Fruit fly (Drosophila melanogaster) S2 (cell line): Measurements from ENCODE around the gene CG12321.

ENCODE experiments used
- CG8478 ChIP-seq: fragments of >200 bp; optimal IDR thresholded peaks from 2 replicates; lab custom pipeline; 2018
- CTCF ChIP-seq, 2 experiments: fragments of >200 bp; optimal IDR thresholded peaks; 2 replicates each; lab custom pipeline; 2018

Gene CG12321

DNA sequence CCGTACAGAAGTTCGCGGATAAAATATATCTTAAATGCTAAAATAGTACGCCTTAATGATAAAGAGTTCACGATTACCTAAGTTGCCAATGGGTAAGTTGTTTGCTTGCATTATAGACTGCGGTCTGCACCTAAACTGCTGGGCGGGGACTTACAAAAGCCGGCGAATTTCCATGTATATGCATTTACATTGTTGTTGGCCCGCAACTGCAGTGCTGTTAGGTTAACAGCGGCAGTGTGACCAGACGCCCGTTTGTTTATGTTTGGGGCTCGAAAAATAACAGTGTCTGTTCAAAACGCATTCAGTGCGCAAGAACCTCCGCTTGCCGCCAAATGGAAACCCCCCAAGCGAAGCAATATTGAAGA is 11.4 kb upstream of the CG12321 start:
- TF ChIP-seq CTCF (optimal IDR thresholded peaks at IDR 0.05; lab: Kevin White, UChicago) (no peak), CG8478 (no peak)

DNA sequence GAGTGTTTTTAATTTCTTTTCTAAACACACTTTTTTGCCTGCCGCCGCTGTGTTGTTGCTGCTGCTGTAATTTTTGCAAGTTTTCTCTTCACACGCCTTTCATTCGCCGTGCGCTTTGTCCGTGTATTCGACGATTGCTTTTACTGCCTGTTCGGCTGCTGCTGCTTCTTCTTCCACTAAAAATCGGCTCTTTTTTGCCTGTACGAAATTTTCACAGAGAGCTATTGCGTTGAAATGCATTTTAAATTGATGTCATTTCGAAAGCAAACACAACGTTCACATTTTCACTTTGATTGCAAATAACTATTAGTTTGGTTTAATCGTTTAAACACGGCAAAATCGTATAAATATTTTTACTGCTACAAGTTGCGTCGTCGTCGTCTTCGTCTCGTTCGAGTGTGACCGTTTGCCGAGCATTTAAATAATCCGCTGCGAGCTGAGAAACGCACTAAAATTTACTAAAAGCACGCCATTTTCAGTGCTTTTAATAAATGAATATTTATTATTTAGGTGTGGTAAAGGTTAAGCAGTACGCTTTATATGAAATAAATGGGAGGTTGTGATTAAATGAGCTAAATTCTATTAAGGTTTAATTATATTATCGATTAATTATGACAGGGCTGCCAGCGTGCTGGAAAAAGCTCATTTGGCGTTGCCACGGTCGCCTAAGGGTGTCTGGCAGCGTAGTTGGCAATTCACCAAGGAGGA is 10.8 kb upstream of the CG12321 start, which contains the start of the genes Ssdp and CG7985:
Ssdp (minus strand) TSS at position 419 of the 708 bp plus-strand sequence.
CG7985 (plus strand) TSS at position 681 of the 708 bp plus-strand sequence.
- TF ChIP-seq CG8478 = no peak
- no peak for TF ChIP-seq CTCF (optimal IDR thresholded peaks at IDR 0.05; lab: Kevin White, UChicago)

DNA sequence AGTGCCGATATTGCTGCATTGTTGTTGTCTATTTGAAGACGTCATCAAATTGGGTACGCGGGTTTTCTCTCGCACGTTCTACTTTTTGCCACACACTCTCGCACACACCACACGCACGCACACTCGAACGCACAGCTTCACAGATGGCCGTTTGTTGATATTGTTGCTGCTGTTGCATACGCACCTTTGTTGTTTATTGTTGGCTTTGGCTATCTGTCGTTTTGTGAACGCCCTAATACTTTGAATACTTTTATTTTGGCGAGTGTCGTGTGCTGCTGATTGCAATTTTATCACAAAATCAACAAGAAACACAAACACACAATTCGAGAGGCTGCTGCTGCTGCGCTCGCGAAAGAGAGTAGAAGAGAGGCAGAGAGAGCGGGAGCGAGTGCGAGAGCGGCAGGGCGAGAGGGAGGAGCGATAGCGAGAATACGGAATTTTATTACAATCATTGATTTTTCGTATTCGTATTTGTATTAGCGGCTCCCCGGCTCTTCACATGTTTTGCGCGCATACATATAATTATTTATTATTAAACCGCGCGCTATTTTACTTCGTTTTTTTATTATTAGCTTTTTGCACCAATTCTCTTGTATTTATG is 10.1 kb upstream of the CG12321 start:
- TF ChIP-seq CG8478 (no peak), CTCF (optimal IDR thresholded peaks at IDR 0.05; lab: Kevin White, UChicago) (no peak)

DNA sequence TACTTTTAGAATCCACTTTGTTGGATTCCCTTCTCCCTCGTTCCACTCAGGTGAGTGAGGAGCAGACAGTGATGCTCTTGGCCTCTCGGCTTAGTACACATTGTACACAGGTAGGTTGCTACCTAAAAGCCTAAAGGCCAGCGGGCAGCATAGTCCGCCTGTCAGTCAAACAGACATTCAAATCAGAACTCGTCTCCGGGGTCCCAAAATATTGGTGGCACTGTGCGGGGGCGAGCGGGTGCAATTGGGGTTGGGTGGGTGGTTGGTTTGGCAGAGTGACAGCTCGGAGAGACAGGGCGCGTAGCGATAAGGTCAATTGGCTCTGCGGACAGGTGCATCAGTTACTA is 9.3 kb upstream of the CG12321 start:
- TF ChIP-seq CTCF (optimal IDR thresholded peaks at IDR 0.05; lab: Kevin White, UChicago) (no peak), CG8478 (no peak)

- no peak for TF ChIP-seq CTCF (optimal IDR thresholded peaks at IDR 0.05; lab: Kevin White, UChicago)
- no peak for TF ChIP-seq CG8478
Measured at dm6 chr3R:18196991-18197801, 8.7 kb upstream of the CG12321 start.

DNA sequence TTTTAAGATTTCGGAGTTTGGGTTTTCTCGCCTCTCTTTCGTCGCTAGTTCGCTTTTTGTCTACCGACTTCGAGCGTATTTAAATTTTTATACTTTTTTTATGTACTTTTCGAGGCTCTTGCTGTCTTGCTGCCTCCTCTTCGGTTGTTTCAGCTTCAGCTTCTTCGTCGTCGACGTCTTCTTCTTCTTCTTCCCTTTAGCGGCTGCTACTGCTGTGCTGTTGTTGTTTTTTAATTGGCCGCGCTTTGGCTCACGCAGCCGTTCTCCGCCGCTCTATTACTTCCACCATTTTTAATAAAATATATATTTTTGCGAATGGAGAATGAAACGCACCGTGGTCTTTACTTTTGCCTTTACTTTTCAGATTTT is 8.1 kb upstream of the CG12321 start:
- TF ChIP-seq CG8478 (no peak), CTCF (optimal IDR thresholded peaks at IDR 0.05; lab: Kevin White, UChicago) (no peak)

- TF ChIP-seq CG8478 = no peak
- no peak for TF ChIP-seq CTCF (optimal IDR thresholded peaks at IDR 0.05; lab: Kevin White, UChicago)
Measured at dm6 chr3R:18195295-18195694, 6.8 kb upstream of the CG12321 start.

dm6 chr3R:18191867-18192266 is 3.4 kb upstream of the CG12321 start, which contains the start of gene CG14313:
Gene CG14313, minus strand, starts transcription at chr3R:18191967.
- no peak for TF ChIP-seq CG8478
- no peak for TF ChIP-seq CTCF (optimal IDR thresholded peaks at IDR 0.05; lab: Kevin White, UChicago)

- TF ChIP-seq CG8478 (no peak), CTCF (optimal IDR thresholded peaks at IDR 0.05; lab: Kevin White, UChicago) (no peak)
Measured at dm6 chr3R:18185385-18185784, 3.1 kb downstream of the CG12321 start, which contains the start of the genes Arp5 and CG7208. Gene Arp5, plus strand, starts transcription at chr3R:18185498. Gene CG7208, minus strand, starts transcription at chr3R:18185715.

DNA sequence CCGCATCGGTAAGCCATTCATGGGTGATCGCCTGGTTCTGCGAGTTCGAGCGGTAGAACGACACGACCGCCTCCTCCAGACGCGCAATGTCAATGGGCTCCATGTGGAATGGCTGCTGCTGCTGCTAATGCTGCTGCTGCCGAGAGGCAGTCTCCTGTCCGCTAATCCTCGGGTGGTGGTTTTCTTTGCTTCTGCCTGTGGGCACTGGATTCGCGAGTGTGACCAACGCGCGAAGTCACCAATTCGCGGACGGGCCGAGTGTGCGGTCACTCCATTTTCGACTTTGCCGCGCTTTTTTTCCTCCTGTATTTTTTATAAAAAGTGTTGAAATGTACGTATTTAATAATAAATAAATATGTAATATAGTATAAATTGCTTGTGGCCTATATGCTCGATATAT is 5.3 kb downstream of the CG12321 start, which contains the start of gene cdm:
cdm (minus strand) TSS at position 236 of the 400 bp plus-strand sequence.
- TF ChIP-seq CTCF (optimal IDR thresholded peaks at IDR 0.05; lab: Kevin White, UChicago) (no peak), CG8478 (no peak)

DNA sequence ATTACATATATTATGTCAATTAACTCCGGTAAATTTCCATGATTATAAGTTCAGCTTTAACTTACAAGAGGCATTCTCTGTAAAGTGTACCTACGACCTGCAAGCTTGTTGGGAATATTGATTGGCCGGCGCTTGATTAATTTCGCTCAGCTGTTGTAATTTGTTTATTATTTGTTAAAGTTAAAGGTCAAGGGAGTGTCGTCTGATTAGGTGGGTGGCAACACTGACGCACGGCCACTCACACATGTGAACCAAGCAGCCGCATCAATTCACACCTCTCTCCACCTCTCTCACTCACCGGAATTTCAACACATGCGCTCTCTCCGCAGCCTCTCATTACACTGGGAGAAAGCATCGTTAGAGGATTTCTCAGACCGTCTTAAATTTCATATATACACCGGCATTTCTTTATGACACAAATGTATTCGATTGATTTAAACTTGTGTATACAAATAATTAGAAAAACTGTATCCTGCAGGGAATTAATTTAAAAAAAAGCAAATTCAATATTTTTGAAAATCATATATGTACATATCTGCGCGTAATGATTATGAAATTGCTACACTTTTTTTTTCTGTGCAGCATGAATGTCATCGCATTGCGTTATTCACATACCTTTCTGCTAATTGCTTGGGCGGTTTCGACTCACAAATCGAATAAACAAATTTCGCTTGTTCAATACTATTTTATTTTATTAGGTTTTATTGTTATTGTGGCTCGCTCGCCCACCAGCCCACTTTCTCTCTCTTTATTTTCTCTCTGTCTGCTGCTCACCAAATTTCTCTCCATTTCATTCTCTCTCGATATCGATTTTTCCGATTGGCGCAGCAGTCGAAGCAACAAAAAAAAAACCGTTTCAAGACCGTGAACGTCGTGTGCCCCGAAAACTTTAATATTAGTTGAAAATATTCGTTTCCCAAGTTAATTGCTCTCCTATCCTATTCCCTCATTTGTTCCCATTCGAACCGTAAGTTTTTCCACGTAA is 16.2 kb downstream of the CG12321 start:
- TF ChIP-seq CTCF (optimal IDR thresholded peaks at IDR 0.05; lab: Kevin White, UChicago) = no peak
- no peak for TF ChIP-seq CG8478

DNA sequence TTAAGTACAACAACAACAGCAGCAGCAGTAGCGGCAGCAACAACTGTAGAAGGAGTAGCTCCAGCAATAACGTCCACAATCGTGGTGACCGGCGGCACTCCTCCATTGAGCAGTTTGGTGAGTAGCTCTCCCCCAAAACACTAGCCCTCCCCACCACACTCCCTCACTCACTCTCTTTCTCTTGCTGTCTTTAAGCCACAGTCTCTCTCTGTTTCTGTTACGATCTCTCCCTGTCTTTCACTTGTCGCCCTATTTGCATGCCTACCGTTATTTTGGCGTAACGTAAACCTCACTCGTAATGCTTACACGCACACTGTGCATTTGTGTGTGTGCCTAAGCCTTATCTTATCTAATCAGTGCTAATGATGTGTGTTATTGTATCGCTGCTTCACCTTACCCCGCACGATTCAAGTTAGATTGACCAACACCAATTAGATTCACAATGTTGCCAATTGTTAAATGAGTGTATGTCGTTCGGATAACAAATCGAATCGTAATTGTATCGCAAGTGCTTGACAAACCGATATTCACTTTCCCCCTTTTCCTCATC is 18.4 kb downstream of the CG12321 start:
- TF ChIP-seq CG8478 (no peak), CTCF (optimal IDR thresholded peaks at IDR 0.05; lab: Kevin White, UChicago) (no peak)

dm6 chr3R:18168929-18169350 is 19.6 kb downstream of the CG12321 start:
- no peak for TF ChIP-seq CG8478
- TF ChIP-seq CTCF (optimal IDR thresholded peaks at IDR 0.05; lab: Kevin White, UChicago) = no peak

- peak in 1 of 2 experiments; percentile 27 for TF ChIP-seq CTCF (optimal IDR thresholded peaks at IDR 0.05; lab: Kevin White, UChicago)
- TF ChIP-seq CG8478 = no peak
Measured at dm6 chr3R:18168398-18168797, 20.1 kb downstream of the CG12321 start.
